Worm (Caenorhabditis elegans) whole organism, young adult: ENCODE data around the gene fbxc-21.

Experiments
- F37B4.10 ChIP-seq: fragments of 200-800 bp; sonication (Bioruptor generic); IDR thresholded peaks from 2 replicates; pipeline ENCODE4 v1.3.6; 2022; ENCODE audit warnings: missing genetic modification characterization, missing compliant biosample characterization
- F49E8.2 ChIP-seq: sonication (generic microtip); optimal IDR thresholded peaks from 3 replicates; lab custom pipeline; 2017; ENCODE audit warnings: missing genetic modification characterization, mild to moderate bottlenecking, missing compliant biosample characterization, antibody characterized with exemption, moderate library complexity; ENCODE audit not compliant: insufficient read depth
- Y95B8A.8 ChIP-seq: fragments of 200-800 bp; sonication (Bioruptor generic); IDR thresholded peaks from 2 replicates; pipeline ENCODE4 v1.3.6; 2022; ENCODE audit warnings: missing genetic modification reagents, missing genetic modification characterization, missing compliant biosample characterization
- attf-6 ChIP-seq: fragments of 200-800 bp; sonication (Bioruptor generic); IDR thresholded peaks from 2 replicates; pipeline ENCODE4 v1.3.6; 2022; ENCODE audit warnings: missing genetic modification reagents, missing genetic modification characterization, missing compliant biosample characterization
- hlh-26 ChIP-seq: fragments of 200-800 bp; sonication (Bioruptor generic); conservative IDR thresholded peaks from 2 replicates; pipeline ENCODE4 v1.3.6; 2022; ENCODE audit warnings: missing genetic modification reagents, missing genetic modification characterization, missing compliant biosample characterization
- nhr-27 ChIP-seq: fragments of 200-800 bp; sonication (Bioruptor generic); optimal IDR thresholded peaks from 2 replicates; lab custom pipeline; 2018; ENCODE audit warnings: mild to moderate bottlenecking, missing genetic modification characterization, moderate library complexity, missing compliant biosample characterization
- rcor-1 ChIP-seq: fragments of 200-800 bp; sonication (Bioruptor generic); IDR thresholded peaks from 2 replicates; pipeline ENCODE4 v1.3.6; 2022; ENCODE audit warnings: missing genetic modification reagents, missing genetic modification characterization, missing compliant biosample characterization
- snpc-4 ChIP-seq, 5 experiments: fragments of 150-350 bp in 1 of 5; sonication (generic microtip) in 4 of 5; optimal IDR thresholded peaks; 2 replicates each; lab custom pipeline; 2014 to 2018; ENCODE audit warnings: missing genetic modification characterization in 5 of 5, missing biosample characterization in 3 of 5, antibody characterized with exemption in 2 of 5, mild to moderate bottlenecking in 2 of 5, missing compliant biosample characterization in 2 of 5, missing genotype in 2 of 5, moderate library complexity in 2 of 5, missing genetic modification reagents in 1 of 5
- xnd-1 ChIP-seq: sonication (generic microtip); optimal IDR thresholded peaks from 2 replicates; lab custom pipeline; 2016; ENCODE audit warnings: missing genotype, missing genetic modification reagents, missing genetic modification characterization, missing compliant biosample characterization

ce11 chrII:1724314-1724713 lies 31.6 kb upstream of the fbxc-21 start, which contains the start of gene fbxb-11:
- TF ChIP-seq nhr-27 (tag; lab: Kevin White, UChicago) (no peak), rcor-1 (GFP tag; lab: Robert Waterston, UW) (no peak), attf-6 (GFP tag; lab: Robert Waterston, UW) (no peak), xnd-1 (no peak), hlh-26 (no peak), snpc-4 (GFP tag; optimal IDR thresholded peaks at IDR 0.05; lab: Kevin White, UChicago) (no peak), snpc-4 (tag; optimal IDR thresholded peaks at IDR 0.05; lab: Kevin White, UChicago) (no peak), F37B4.10 (GFP tag; lab: Robert Waterston, UW) (no peak), Y95B8A.8 (GFP tag; lab: Robert Waterston, UW) (no peak), F49E8.2 (no peak)
